Worm (Caenorhabditis elegans) whole organism, late embryonic: ENCODE data around the gene C35B1.9.

Source experiments
- ceh-9 ChIP-seq: sonication (generic microtip); optimal IDR thresholded peaks from 2 replicates; lab custom pipeline; 2016; ENCODE audit warnings: mild to moderate bottlenecking, missing genetic modification characterization, inconsistent platforms, missing compliant biosample characterization
- elt-4 ChIP-seq: sonication (generic microtip); optimal IDR thresholded peaks from 2 replicates; lab custom pipeline; 2016; ENCODE audit warnings: missing genetic modification characterization, missing compliant biosample characterization
- eyg-1 ChIP-seq: sonication (generic microtip); optimal IDR thresholded peaks from 2 replicates; lab custom pipeline; 2016; ENCODE audit warnings: missing genotype, missing genetic modification characterization, missing compliant biosample characterization
- npax-4 ChIP-seq: sonication (generic microtip); optimal IDR thresholded peaks from 2 replicates; lab custom pipeline; 2016; ENCODE audit warnings: missing genetic modification characterization, missing compliant biosample characterization
- pha-4 ChIP-seq: fragments of 150-350 bp; optimal IDR thresholded peaks from 2 replicates; lab custom pipeline; 2018; ENCODE audit warnings: missing biosample characterization, missing genetic modification reagents, missing genetic modification characterization
- pqm-1 ChIP-seq: sonication (generic microtip); optimal IDR thresholded peaks from 2 replicates; lab custom pipeline; 2016; ENCODE audit warnings: missing genetic modification characterization, missing compliant biosample characterization

ce11 chrIV:4117432-4117831, 36.7 kb upstream of the C35B1.9 start, which contains the start of gene drd-50:
- TF ChIP-seq eyg-1, result no peak
- TF ChIP-seq pha-4 (tag; lab: Kevin White, UChicago), result no peak
- no peak for TF ChIP-seq elt-4
- TF ChIP-seq npax-4 (tag; lab: Kevin White, UChicago), result no peak
- no peak for TF ChIP-seq ceh-9
- no peak for TF ChIP-seq pqm-1
